Fruit fly (Drosophila melanogaster) whole organism, prepupa: ENCODE measurements around the gene CG15528.

ENCODE experiments used
- Blimp-1 ChIP-seq: fragments of 200-800 bp; sonication (Bioruptor generic); optimal IDR thresholded peaks from 3 replicates; lab custom pipeline; 2017; ENCODE audit warnings: missing biosample characterization, missing genetic modification characterization, mild to moderate bottlenecking, moderate library complexity, missing genetic modification reagents
- CG10669 ChIP-seq: fragments of 200-800 bp; sonication (Bioruptor generic); optimal IDR thresholded peaks from 3 replicates; lab custom pipeline; 2018; ENCODE audit warnings: missing biosample characterization, mild to moderate bottlenecking, missing genetic modification characterization, moderate library complexity
- CG11294 ChIP-seq: fragments of 200-800 bp; sonication (Bioruptor generic); IDR thresholded peaks from 2 replicates; pipeline ENCODE4 v1.3.6; 2022; ENCODE audit warnings: missing biosample characterization, missing genetic modification characterization
- CG11902 ChIP-seq: fragments of 200-800 bp; sonication (Bioruptor generic); optimal IDR thresholded peaks from 3 replicates; lab custom pipeline; 2016; ENCODE audit warnings: missing biosample characterization, missing genetic modification characterization
- CG15336 ChIP-seq: fragments of 200-800 bp; sonication (Bioruptor generic); IDR thresholded peaks from 2 replicates; pipeline ENCODE4 v1.3.6; 2022; ENCODE audit warnings: missing biosample characterization, missing genetic modification characterization
- CG16779 ChIP-seq: fragments of 200-800 bp; sonication (Bioruptor generic); optimal IDR thresholded peaks from 3 replicates; lab custom pipeline; 2017; ENCODE audit warnings: missing biosample characterization, mild to moderate bottlenecking, missing genetic modification characterization
- CG3032 ChIP-seq: fragments of 200-800 bp; optimal IDR thresholded peaks from 2 replicates; lab custom pipeline; 2019; ENCODE audit warnings: missing biosample characterization, mild to moderate bottlenecking, missing genetic modification characterization, moderate library complexity
- CG31627 ChIP-seq: fragments of 200-800 bp; sonication (Bioruptor generic); optimal IDR thresholded peaks from 3 replicates; lab custom pipeline; 2016; ENCODE audit warnings: missing biosample characterization, missing genetic modification characterization
- CG32006 ChIP-seq: fragments of 200-800 bp; sonication (Bioruptor generic); optimal IDR thresholded peaks from 3 replicates; lab custom pipeline; 2017; ENCODE audit warnings: missing biosample characterization, mild to moderate bottlenecking, missing genetic modification characterization
- CG4318 ChIP-seq: fragments of 200-800 bp; sonication (Bioruptor generic); optimal IDR thresholded peaks from 3 replicates; lab custom pipeline; 2017; ENCODE audit warnings: missing biosample characterization, mild to moderate bottlenecking, missing genetic modification characterization
- CG6163 ChIP-seq: fragments of 200-800 bp; sonication (Bioruptor generic); IDR thresholded peaks from 3 replicates; pipeline ENCODE4 v1.3.6; 2022; ENCODE audit warnings: missing biosample characterization, missing genetic modification characterization
- CG6276 ChIP-seq: fragments of 200-800 bp; sonication (Bioruptor generic); optimal IDR thresholded peaks from 2 replicates; lab custom pipeline; 2017; ENCODE audit warnings: missing biosample characterization, mild to moderate bottlenecking, missing genetic modification characterization
- CG6792 ChIP-seq: fragments of 200-800 bp; sonication (Bioruptor generic); optimal IDR thresholded peaks from 3 replicates; lab custom pipeline; 2016; ENCODE audit warnings: missing biosample characterization, missing genetic modification characterization
- CG7368 ChIP-seq: fragments of 200-800 bp; sonication (Bioruptor generic); optimal IDR thresholded peaks from 3 replicates; lab custom pipeline; 2016; ENCODE audit warnings: missing biosample characterization, missing genetic modification characterization
- CG8119 ChIP-seq: fragments of 200-800 bp; sonication (Bioruptor generic); IDR thresholded peaks from 3 replicates; pipeline ENCODE4 v1.3.6; 2022; ENCODE audit warnings: missing biosample characterization, missing genetic modification characterization
- CG8632 ChIP-seq: fragments of 200-800 bp; sonication (Bioruptor generic); optimal IDR thresholded peaks from 3 replicates; lab custom pipeline; 2016; ENCODE audit warnings: missing biosample characterization, missing genetic modification characterization
- Eip75B ChIP-seq: fragments of 200-800 bp; sonication (Bioruptor generic); optimal IDR thresholded peaks from 3 replicates; lab custom pipeline; 2016; ENCODE audit warnings: missing biosample characterization, missing genetic modification characterization
- Eip78C ChIP-seq: fragments of 200-800 bp; sonication (Bioruptor generic); peaks from one replicate; lab custom pipeline; 2016; ENCODE audit warnings: missing biosample characterization, missing genetic modification characterization
- Eip93F ChIP-seq: fragments of 200-800 bp; sonication (Bioruptor generic); optimal IDR thresholded peaks from 2 replicates; lab custom pipeline; 2016; ENCODE audit warnings: missing biosample characterization, mild to moderate bottlenecking, missing genetic modification characterization
- Ets21C ChIP-seq: fragments of 200-800 bp; sonication (Bioruptor generic); optimal IDR thresholded peaks from 3 replicates; lab custom pipeline; 2016; ENCODE audit warnings: missing biosample characterization, missing genetic modification characterization
- Ets96B ChIP-seq: fragments of 200-800 bp; optimal IDR thresholded peaks from 2 replicates; lab custom pipeline; 2019; ENCODE audit warnings: missing biosample characterization, mild to moderate bottlenecking, missing genetic modification characterization, moderate library complexity
- Gug ChIP-seq: fragments of 200-800 bp; sonication (Bioruptor generic); IDR thresholded peaks from 2 replicates; pipeline ENCODE4 v1.3.6; 2022; ENCODE audit warnings: missing biosample characterization, missing genetic modification characterization
- Hr38 ChIP-seq: sonication (Bioruptor generic); optimal IDR thresholded peaks from 2 replicates; lab custom pipeline; 2016; ENCODE audit warnings: missing biosample characterization, missing genetic modification characterization
- Hr39 ChIP-seq: fragments of 200-800 bp; sonication (Bioruptor generic); optimal IDR thresholded peaks from 2 replicates; lab custom pipeline; 2016; ENCODE audit warnings: missing biosample characterization, missing genetic modification characterization
- Hr4 ChIP-seq: fragments of 200-800 bp; sonication (Bioruptor generic); optimal IDR thresholded peaks from 3 replicates; lab custom pipeline; 2016; ENCODE audit warnings: missing biosample characterization, missing genetic modification characterization
- Lpt ChIP-seq: fragments of 200-800 bp; sonication (Bioruptor generic); optimal IDR thresholded peaks from 3 replicates; lab custom pipeline; 2016; ENCODE audit warnings: missing biosample characterization, missing genetic modification characterization
- OdsH ChIP-seq: fragments of 200-800 bp; sonication (Bioruptor generic); optimal IDR thresholded peaks from 3 replicates; lab custom pipeline; 2016; ENCODE audit warnings: missing biosample characterization, missing genetic modification characterization
- Smox ChIP-seq: fragments of 200-800 bp; sonication (Bioruptor generic); optimal IDR thresholded peaks from 3 replicates; lab custom pipeline; 2016; ENCODE audit warnings: missing biosample characterization, missing genetic modification characterization
- Sox102F ChIP-seq: fragments of 200-800 bp; sonication (Bioruptor generic); optimal IDR thresholded peaks from 2 replicates; lab custom pipeline; 2016; ENCODE audit warnings: missing biosample characterization, mild to moderate bottlenecking, missing genetic modification characterization
- Sox14 ChIP-seq: fragments of 200-800 bp; sonication (Bioruptor generic); optimal IDR thresholded peaks from 3 replicates; lab custom pipeline; 2016; ENCODE audit warnings: missing biosample characterization, missing genetic modification characterization
- Sox15 ChIP-seq: fragments of 200-800 bp; sonication (Bioruptor generic); optimal IDR thresholded peaks from 3 replicates; lab custom pipeline; 2016; ENCODE audit warnings: missing biosample characterization, missing genetic modification characterization
- achi ChIP-seq: fragments of 200-800 bp; sonication (Bioruptor generic); optimal IDR thresholded peaks from 3 replicates; lab custom pipeline; 2016; ENCODE audit warnings: missing biosample characterization, missing genetic modification characterization
- acj6 ChIP-seq: fragments of 200-800 bp; sonication (Bioruptor generic); optimal IDR thresholded peaks from 3 replicates; lab custom pipeline; 2016; ENCODE audit warnings: missing biosample characterization, missing genetic modification characterization
- cyc ChIP-seq: fragments of 200-800 bp; sonication (Bioruptor generic); optimal IDR thresholded peaks from 3 replicates; lab custom pipeline; 2016; ENCODE audit warnings: missing biosample characterization, missing genetic modification characterization
- dac ChIP-seq: fragments of 200-800 bp; sonication (Bioruptor generic); optimal IDR thresholded peaks from 2 replicates; lab custom pipeline; 2017; ENCODE audit warnings: missing biosample characterization, mild to moderate bottlenecking, missing genetic modification characterization
- dsx ChIP-seq: fragments of 200-800 bp; optimal IDR thresholded peaks from 3 replicates; lab custom pipeline; 2019; ENCODE audit warnings: missing biosample characterization, mild to moderate bottlenecking, missing genetic modification characterization, moderate library complexity; ENCODE audit not compliant: poor library complexity, severe bottlenecking
- eg ChIP-seq: fragments of 200-800 bp; sonication (Bioruptor generic); IDR thresholded peaks from 3 replicates; pipeline ENCODE4 v1.3.6; 2022; ENCODE audit warnings: missing biosample characterization, missing genetic modification characterization
- esn ChIP-seq: fragments of 200-800 bp; sonication (Bioruptor generic); optimal IDR thresholded peaks from 2 replicates; lab custom pipeline; 2016; ENCODE audit warnings: missing biosample characterization, mild to moderate bottlenecking, missing genetic modification characterization, moderate library complexity
- fd59A ChIP-seq: fragments of 200-800 bp; sonication (Bioruptor generic); optimal IDR thresholded peaks from 2 replicates; lab custom pipeline; 2017; ENCODE audit warnings: missing biosample characterization, mild to moderate bottlenecking, missing genetic modification characterization, missing genetic modification reagents
- fd85E ChIP-seq: fragments of 200-800 bp; sonication (Bioruptor generic); optimal IDR thresholded peaks from 3 replicates; lab custom pipeline; 2016; ENCODE audit warnings: missing biosample characterization, missing genetic modification characterization
- fkh ChIP-seq: fragments of 200-800 bp; sonication (Bioruptor generic); optimal IDR thresholded peaks from 3 replicates; lab custom pipeline; 2017; ENCODE audit warnings: missing biosample characterization, mild to moderate bottlenecking, missing genetic modification characterization, moderate library complexity
- net ChIP-seq: fragments of 200-800 bp; sonication (Bioruptor generic); optimal IDR thresholded peaks from 3 replicates; lab custom pipeline; 2016; ENCODE audit warnings: missing biosample characterization, missing genetic modification characterization
- pdm3 ChIP-seq: fragments of 200-800 bp; sonication (Bioruptor generic); optimal IDR thresholded peaks from 3 replicates; lab custom pipeline; 2016; ENCODE audit warnings: missing biosample characterization, missing genetic modification characterization
- salr ChIP-seq, 2 experiments: fragments of 200-800 bp; sonication (Bioruptor generic); optimal IDR thresholded peaks; 3 replicates each; lab custom pipeline; 2016 to 2018; ENCODE audit warnings: missing biosample characterization in 2 of 2, missing genetic modification characterization in 2 of 2, mild to moderate bottlenecking in 1 of 2
- spab ChIP-seq: fragments of 200-800 bp; sonication (Bioruptor generic); optimal IDR thresholded peaks from 2 replicates; lab custom pipeline; 2017; ENCODE audit warnings: missing biosample characterization, mild to moderate bottlenecking, missing genetic modification characterization, missing genetic modification reagents
- ss ChIP-seq, 2 experiments: fragments of 200-800 bp; sonication (Bioruptor generic); optimal IDR thresholded peaks; 2 replicates in 1 of 2; 3 replicates in 1 of 2; lab custom pipeline; 2017 to 2018; ENCODE audit warnings: mild to moderate bottlenecking in 2 of 2, missing biosample characterization in 2 of 2, missing genetic modification characterization in 2 of 2, moderate library complexity in 1 of 2
- svp ChIP-seq: fragments of 200-800 bp; sonication (Bioruptor generic); peaks from one replicate; lab custom pipeline; 2016; ENCODE audit warnings: missing biosample characterization, missing genetic modification characterization
- topi ChIP-seq: fragments of 200-800 bp; sonication (Bioruptor generic); optimal IDR thresholded peaks from 3 replicates; lab custom pipeline; 2016; ENCODE audit warnings: missing biosample characterization, missing genetic modification characterization
- vri ChIP-seq: fragments of 200-800 bp; sonication (Bioruptor generic); optimal IDR thresholded peaks from 3 replicates; lab custom pipeline; 2016; ENCODE audit warnings: missing biosample characterization, mild to moderate bottlenecking, missing genetic modification characterization

Gene CG15528

dm6 chr3R:30076088-30076487 lies 24.2 kb upstream of the CG15528 start (continued):
- TF ChIP-seq CG8119 (GFP tag; lab: Robert Waterston, UW) (peak; percentile 55; the same call in 2 of the 3 replicates), fd59A (GFP tag; lab: Kevin White, UChicago) (peak; percentile 46), CG31627 (GFP tag; lab: Kevin White, UChicago) (peak; percentile 68), Gug (GFP tag; lab: Robert Waterston, UW) (peak; percentile 70), Smox (GFP tag; lab: Kevin White, UChicago) (no peak), Sox14 (GFP tag; lab: Kevin White, UChicago) (peak; percentile 64), eg (GFP tag; lab: Robert Waterston, UW) (peak; percentile 63; the same call in 2 of the 3 replicates), spab (peak; percentile 36)

DNA sequence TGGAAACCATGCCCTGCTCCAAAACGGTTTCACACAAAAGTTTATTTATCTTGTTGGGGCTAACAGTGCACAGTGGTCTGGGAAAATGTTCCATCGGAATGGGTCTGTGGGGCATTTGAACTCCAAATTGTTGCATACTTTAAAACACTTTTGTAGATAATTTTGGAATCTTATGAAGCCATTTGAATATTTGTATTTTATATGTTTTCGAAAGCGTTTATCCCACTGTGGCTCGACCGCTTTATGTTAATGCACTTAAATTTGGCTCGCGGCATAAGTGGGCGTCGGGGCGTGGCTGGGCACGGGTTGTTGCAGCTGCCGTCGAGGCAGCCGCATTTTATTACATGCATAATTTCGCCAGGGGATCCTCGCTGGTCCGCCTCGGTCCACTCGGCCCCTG lies 19.9 kb upstream of the CG15528 start:
- TF ChIP-seq salr (GFP tag; optimal IDR thresholded peaks at IDR 0.05; lab: Kevin White, UChicago): no peak
- no peak for TF ChIP-seq dac (GFP tag; lab: Kevin White, UChicago)
- peak; percentile 11 for TF ChIP-seq CG11902 (GFP tag; lab: Kevin White, UChicago)
- TF ChIP-seq ss (GFP tag; optimal IDR thresholded peaks at IDR 0.05; lab: Kevin White, UChicago): no peak
- no peak for TF ChIP-seq spab
- TF ChIP-seq CG8632 (GFP tag; lab: Kevin White, UChicago): peak; percentile 7
- peak; percentile 39 for TF ChIP-seq achi
- no peak for TF ChIP-seq fkh
- peak; percentile 44 for TF ChIP-seq esn (GFP tag; lab: Kevin White, UChicago)
- TF ChIP-seq CG10669 (GFP tag; lab: Kevin White, UChicago): no peak
- TF ChIP-seq CG15336 (GFP tag; lab: Robert Waterston, UW): 0 out of 2 replicates have a peak, but pooled peaks have one; percentile 38
- TF ChIP-seq CG32006 (GFP tag; lab: Kevin White, UChicago): peak; percentile 32
- no peak for TF ChIP-seq Hr38
- peak; percentile 19 for TF ChIP-seq vri
- TF ChIP-seq CG6163 (GFP tag; lab: Robert Waterston, UW): peak; percentile 82
- peak; percentile 64 for TF ChIP-seq topi (GFP tag; lab: Kevin White, UChicago)
- no peak for TF ChIP-seq Ets96B (tag; lab: Kevin White, UChicago)
- peak; percentile 37 for TF ChIP-seq Hr4 (GFP tag; lab: Kevin White, UChicago)
- TF ChIP-seq Hr39: peak; percentile 48
- TF ChIP-seq OdsH (GFP tag; lab: Kevin White, UChicago): peak; percentile 34
- peak; percentile 23 for TF ChIP-seq CG7368 (GFP tag; lab: Kevin White, UChicago)
- no peak for TF ChIP-seq Smox (GFP tag; lab: Kevin White, UChicago)
- TF ChIP-seq cyc (GFP tag; lab: Kevin White, UChicago): peak; percentile 40
- no peak for TF ChIP-seq CG6792 (GFP tag; lab: Kevin White, UChicago)
- peak; percentile 44 for TF ChIP-seq CG31627 (GFP tag; lab: Kevin White, UChicago)
- TF ChIP-seq dsx: no peak
- no peak for TF ChIP-seq Lpt (GFP tag; lab: Kevin White, UChicago)
- TF ChIP-seq CG11294 (GFP tag; lab: Robert Waterston, UW): 0 out of 2 replicates have a peak, but pooled peaks have one; percentile 18
- TF ChIP-seq Eip75B: peak; percentile 34
- TF ChIP-seq Blimp-1 (GFP tag; lab: Kevin White, UChicago): no peak
- peak; percentile 42 for TF ChIP-seq Ets21C (GFP tag; lab: Kevin White, UChicago)
- peak; percentile 37 for TF ChIP-seq acj6 (GFP tag; lab: Kevin White, UChicago)
- TF ChIP-seq pdm3: no peak
- no peak for TF ChIP-seq CG4318 (GFP tag; lab: Kevin White, UChicago)
- peak; percentile 10 for TF ChIP-seq net (GFP tag; lab: Kevin White, UChicago)
- TF ChIP-seq eg (GFP tag; lab: Robert Waterston, UW): peak; percentile 75
- TF ChIP-seq Eip78C (GFP tag; lab: Kevin White, UChicago): peak; percentile 75
- no peak for TF ChIP-seq CG3032 (tag; lab: Kevin White, UChicago)
- TF ChIP-seq svp (GFP tag; lab: Kevin White, UChicago): peak; percentile 87
- no peak for TF ChIP-seq CG16779 (tag; lab: Kevin White, UChicago)
- TF ChIP-seq CG8119 (GFP tag; lab: Robert Waterston, UW): peak; percentile 42; the same call in 2 of the 3 replicates
- TF ChIP-seq CG6276 (GFP tag; lab: Kevin White, UChicago): peak; percentile 35
- no peak for TF ChIP-seq Eip93F (GFP tag; lab: Kevin White, UChicago)
- no peak for TF ChIP-seq fd85E (GFP tag; lab: Kevin White, UChicago)
- TF ChIP-seq Sox102F (GFP tag; lab: Kevin White, UChicago): peak; percentile 36
- peak; percentile 14 for TF ChIP-seq Sox15 (GFP tag; lab: Kevin White, UChicago)
- TF ChIP-seq Sox14 (GFP tag; lab: Kevin White, UChicago): peak; percentile 7
